Fruit fly (Drosophila melanogaster) whole organism, wandering third instar larva: ENCODE measurements around the gene mRpL38.

ENCODE experiments used
- Abd-B ChIP-seq: fragments of >200 bp; optimal IDR thresholded peaks from 2 replicates; lab custom pipeline; 2017; ENCODE audit warnings: missing biosample characterization, missing genetic modification characterization
- CG32264 ChIP-seq: fragments of 200-800 bp; sonication (Bioruptor generic); optimal IDR thresholded peaks from 2 replicates; lab custom pipeline; 2016; ENCODE audit warnings: missing biosample characterization, missing genetic modification characterization
- CG9705 ChIP-seq: fragments of 200-800 bp; sonication (Bioruptor generic); optimal IDR thresholded peaks from 2 replicates; lab custom pipeline; 2018; ENCODE audit warnings: missing biosample characterization, mild to moderate bottlenecking, missing genetic modification characterization
- CrebA ChIP-seq: fragments of 200-800 bp; sonication (Bioruptor generic); optimal IDR thresholded peaks from 2 replicates; lab custom pipeline; 2016; ENCODE audit warnings: missing biosample characterization, mild to moderate bottlenecking, missing genetic modification characterization, borderline replicate concordance
- Dfd ChIP-seq: fragments of >200 bp; optimal IDR thresholded peaks from 2 replicates; lab custom pipeline; 2017; ENCODE audit warnings: missing biosample characterization, missing genetic modification characterization
- Dif ChIP-seq: fragments of 200-275, 200-300 bp; sonication (Bioruptor generic); optimal IDR thresholded peaks from 2 replicates; lab custom pipeline; 2018; ENCODE audit warnings: missing biosample characterization, missing genetic modification characterization; ENCODE audit not compliant: partially characterized antibody
- GATAd ChIP-seq: sonication (Bioruptor generic); optimal IDR thresholded peaks from 2 replicates; lab custom pipeline; 2016; ENCODE audit warnings: missing biosample characterization, missing genetic modification characterization
- HLH106 ChIP-seq: fragments of 200-800 bp; optimal IDR thresholded peaks from 3 replicates; lab custom pipeline; 2019; ENCODE audit warnings: missing biosample characterization, mild to moderate bottlenecking, missing genetic modification characterization, moderate library complexity
- Hnf4 ChIP-seq: fragments of 200-800 bp; sonication (Bioruptor generic); optimal IDR thresholded peaks from 2 replicates; lab custom pipeline; 2016; ENCODE audit warnings: missing biosample characterization, mild to moderate bottlenecking, missing genetic modification characterization
- Hr78 ChIP-seq: fragments of >200 bp; optimal IDR thresholded peaks from 2 replicates; lab custom pipeline; 2017; ENCODE audit warnings: missing biosample characterization, missing genetic modification characterization
- Hr83 ChIP-seq: fragments of 200-300 bp; sonication (Bioruptor generic); optimal IDR thresholded peaks from 2 replicates; lab custom pipeline; 2016; ENCODE audit warnings: missing biosample characterization, mild to moderate bottlenecking, missing genetic modification characterization, moderate library complexity; ENCODE audit not compliant: poor library complexity, severe bottlenecking
- Jra ChIP-seq: sonication (Bioruptor generic); optimal IDR thresholded peaks from 2 replicates; lab custom pipeline; 2016; ENCODE audit warnings: missing biosample characterization, missing genetic modification characterization
- Mio ChIP-seq: sonication (Bioruptor generic); optimal IDR thresholded peaks from 2 replicates; lab custom pipeline; 2016; ENCODE audit warnings: missing biosample characterization, missing genetic modification characterization
- Myc ChIP-seq: fragments of >200 bp; optimal IDR thresholded peaks from 2 replicates; lab custom pipeline; 2017
- N ChIP-seq: fragments of >200 bp; optimal IDR thresholded peaks from 2 replicates; lab custom pipeline; 2018; ENCODE audit warnings: missing biosample characterization, missing external identifiers, missing genetic modification characterization
- OdsH ChIP-seq: fragments of 200-800 bp; sonication (Bioruptor generic); optimal IDR thresholded peaks from 2 replicates; lab custom pipeline; 2016; ENCODE audit warnings: missing biosample characterization, mild to moderate bottlenecking, missing genetic modification characterization
- Rel ChIP-seq, 2 experiments: fragments of 200-800 bp; sonication (Bioruptor generic) in 1 of 2; optimal IDR thresholded peaks; 2 replicates in 1 of 2; 3 replicates in 1 of 2; lab custom pipeline; 2016 to 2019; ENCODE audit warnings: mild to moderate bottlenecking in 2 of 2, missing biosample characterization in 2 of 2, missing genetic modification characterization in 2 of 2, moderate library complexity in 1 of 2
- Sp1 ChIP-seq: fragments of 200-800 bp; sonication (Bioruptor generic); optimal IDR thresholded peaks from 3 replicates; lab custom pipeline; 2019; ENCODE audit warnings: missing biosample characterization, mild to moderate bottlenecking, missing genetic modification characterization, moderate library complexity
- Vsx2 ChIP-seq: fragments of 200-300, 225-300 bp; sonication (Bioruptor generic); optimal IDR thresholded peaks from 2 replicates; lab custom pipeline; 2018; ENCODE audit warnings: missing biosample characterization, missing genetic modification characterization; ENCODE audit not compliant: partially characterized antibody
- br ChIP-seq: fragments of 200-800 bp; sonication (Bioruptor generic); optimal IDR thresholded peaks from 2 replicates; lab custom pipeline; 2016; ENCODE audit warnings: missing biosample characterization, missing genetic modification characterization
- brk ChIP-seq: fragments of 200-800 bp; sonication (Bioruptor generic); optimal IDR thresholded peaks from 2 replicates; lab custom pipeline; 2016; ENCODE audit warnings: missing biosample characterization, mild to moderate bottlenecking, missing genetic modification characterization
- dl ChIP-seq, 2 experiments: fragments of 175-275, 200-275 bp in 1 of 2; fragments of 200-275 bp in 1 of 2; sonication (Bioruptor generic); optimal IDR thresholded peaks; lab custom pipeline; 2018; ENCODE audit warnings: mild to moderate bottlenecking in 2 of 2, missing biosample characterization in 2 of 2, missing genetic modification characterization in 2 of 2, moderate library complexity in 2 of 2; ENCODE audit not compliant: partially characterized antibody in 2 of 2, insufficient read depth in 1 of 2
- dmrt93B ChIP-seq: fragments of 200-800 bp; sonication (Bioruptor generic); optimal IDR thresholded peaks from 2 replicates; lab custom pipeline; 2018; ENCODE audit warnings: missing biosample characterization, mild to moderate bottlenecking, missing genetic modification characterization
- dsf ChIP-seq: sonication (Bioruptor generic); optimal IDR thresholded peaks from 2 replicates; lab custom pipeline; 2016; ENCODE audit warnings: missing biosample characterization, missing genetic modification characterization, borderline replicate concordance
- ey ChIP-seq: fragments of 200-800 bp; sonication (Bioruptor generic); optimal IDR thresholded peaks from 2 replicates; lab custom pipeline; 2016; ENCODE audit warnings: missing biosample characterization, missing genetic modification characterization
- foxo ChIP-seq, 2 experiments: fragments of 200-800 bp; sonication (Bioruptor generic); optimal IDR thresholded peaks; 2 replicates in 1 of 2; 3 replicates in 1 of 2; lab custom pipeline; 2016 to 2017; ENCODE audit warnings: missing biosample characterization in 2 of 2, missing genetic modification characterization in 2 of 2
- fru ChIP-seq: fragments of 200-800 bp; sonication (Bioruptor generic); optimal IDR thresholded peaks from 3 replicates; lab custom pipeline; 2016; ENCODE audit warnings: missing biosample characterization, mild to moderate bottlenecking, missing genetic modification characterization
- h ChIP-seq: fragments of 200-800 bp; sonication (Bioruptor generic); optimal IDR thresholded peaks from 3 replicates; lab custom pipeline; 2016; ENCODE audit warnings: missing biosample characterization, mild to moderate bottlenecking, missing genetic modification characterization
- jim ChIP-seq: fragments of 175-275, 200-325 bp; sonication (Bioruptor generic); optimal IDR thresholded peaks from 2 replicates; lab custom pipeline; 2016; ENCODE audit warnings: missing biosample characterization, mild to moderate bottlenecking, missing genetic modification characterization
- lola ChIP-seq: fragments of >200 bp; optimal IDR thresholded peaks from 2 replicates; lab custom pipeline; 2017; ENCODE audit warnings: missing biosample characterization, missing genetic modification characterization
- pan ChIP-seq: fragments of >200 bp; optimal IDR thresholded peaks from 2 replicates; lab custom pipeline; 2017
- psq ChIP-seq: fragments of 200-800 bp; sonication (Bioruptor generic); optimal IDR thresholded peaks from 3 replicates; lab custom pipeline; 2017; ENCODE audit warnings: missing biosample characterization, mild to moderate bottlenecking, missing genetic modification characterization, moderate library complexity
- rgr ChIP-seq: fragments of 200-800 bp; sonication (Bioruptor generic); optimal IDR thresholded peaks from 3 replicates; lab custom pipeline; 2016; ENCODE audit warnings: missing biosample characterization, mild to moderate bottlenecking, missing genetic modification characterization
- sage ChIP-seq: fragments of 200-800 bp; sonication (Bioruptor generic); optimal IDR thresholded peaks from 2 replicates; lab custom pipeline; 2016; ENCODE audit warnings: missing biosample characterization, mild to moderate bottlenecking, missing genetic modification characterization
- sv ChIP-seq: fragments of 200-800 bp; sonication (Bioruptor generic); optimal IDR thresholded peaks from 3 replicates; lab custom pipeline; 2016; ENCODE audit warnings: missing biosample characterization, missing genetic modification characterization
- tai ChIP-seq: sonication (Bioruptor generic); optimal IDR thresholded peaks from 2 replicates; lab custom pipeline; 2016; ENCODE audit warnings: missing biosample characterization, missing genetic modification characterization
- usp ChIP-seq: fragments of >200 bp; optimal IDR thresholded peaks from 2 replicates; lab custom pipeline; 2017; ENCODE audit warnings: missing biosample characterization, missing genetic modification characterization
- woc ChIP-seq: sonication (Bioruptor generic); optimal IDR thresholded peaks from 2 replicates; lab custom pipeline; 2016; ENCODE audit warnings: missing biosample characterization, mild to moderate bottlenecking, missing genetic modification characterization

mRpL38 gene

dm6 chrX:14234468-14234867 lies 8.4 kb downstream of the mRpL38 start:
- TF ChIP-seq pan (lab: Kevin White, UChicago) (no peak), dsf (GFP tag; lab: Kevin White, UChicago) (no peak), brk (GFP tag; lab: Kevin White, UChicago) (no peak), jim (GFP tag; lab: Kevin White, UChicago) (no peak), dmrt93B (GFP tag; lab: Kevin White, UChicago) (no peak), Jra (GFP tag; lab: Kevin White, UChicago) (no peak), Rel (GFP tag; optimal IDR thresholded peaks at IDR 0.05; lab: Kevin White, UChicago) (no peak), Rel (tag; optimal IDR thresholded peaks at IDR 0.05; lab: Kevin White, UChicago) (no peak), Dif (no peak), Hr83 (GFP tag; lab: Kevin White, UChicago) (no peak), lola (GFP tag; lab: Kevin White, UChicago) (no peak), br (GFP tag; lab: Kevin White, UChicago) (no peak), Abd-B (GFP tag; lab: Kevin White, UChicago) (no peak), ey (GFP tag; lab: Kevin White, UChicago) (no peak), GATAd (no peak), sv (no peak)

dm6 chrX:14237873-14238394 lies 11.8 kb downstream of the mRpL38 start, which contains the start of the genes Fbxl4 and Dus2:
Gene Fbxl4, minus strand, starts transcription at chrX:14237923.
Gene Dus2, plus strand, starts transcription at chrX:14237988.
- TF ChIP-seq HLH106: peak; percentile 89
- peak; percentile 89 for TF ChIP-seq h (GFP tag; lab: Kevin White, UChicago)
- peak; percentile 92 for TF ChIP-seq fru (GFP tag; lab: Kevin White, UChicago)
- TF ChIP-seq rgr (GFP tag; lab: Kevin White, UChicago): peak; percentile 85
- peak; percentile 77 for TF ChIP-seq OdsH (GFP tag; lab: Kevin White, UChicago)
- peak; percentile 70 for TF ChIP-seq Sp1
- peak; percentile 88 for TF ChIP-seq CG9705 (GFP tag; lab: Kevin White, UChicago)
- peak; percentile 99 for TF ChIP-seq Vsx2
- TF ChIP-seq ey (GFP tag; lab: Kevin White, UChicago): peak; percentile 88
- TF ChIP-seq Dfd: no peak
- peak; percentile 90 for TF ChIP-seq woc (GFP tag; lab: Kevin White, UChicago)
- TF ChIP-seq sage: no peak
- no peak for TF ChIP-seq dsf (GFP tag; lab: Kevin White, UChicago)
- TF ChIP-seq Mio (GFP tag; lab: Kevin White, UChicago): peak; percentile 27
- peak in 1 of 2 experiments; percentile 94 for TF ChIP-seq foxo (GFP tag; optimal IDR thresholded peaks at IDR 0.05; lab: Kevin White, UChicago)
- no peak for TF ChIP-seq lola (GFP tag; lab: Kevin White, UChicago)
- TF ChIP-seq dl (GFP tag; optimal IDR thresholded peaks at IDR 0.05; lab: Kevin White, UChicago; ENCODE audit: insufficient read depth in 1 of 2, partially characterized antibody in 2 of 2): peak in 1 of 2 experiments; percentile 68
- TF ChIP-seq Hr83 (GFP tag; lab: Kevin White, UChicago): no peak
- peak; percentile 82 for TF ChIP-seq psq (GFP tag; lab: Kevin White, UChicago)
- TF ChIP-seq N: no peak
- no peak for TF ChIP-seq brk (GFP tag; lab: Kevin White, UChicago)
- TF ChIP-seq Jra (GFP tag; lab: Kevin White, UChicago): peak; percentile 80
- TF ChIP-seq CG32264 (GFP tag; lab: Kevin White, UChicago): peak; percentile 62
- TF ChIP-seq br (GFP tag; lab: Kevin White, UChicago): peak; percentile 85
- TF ChIP-seq tai: no peak
- no peak for TF ChIP-seq Abd-B (GFP tag; lab: Kevin White, UChicago)
- peak; percentile 86 for TF ChIP-seq dmrt93B (GFP tag; lab: Kevin White, UChicago)
- no peak for TF ChIP-seq Hnf4 (GFP tag; lab: Kevin White, UChicago)
- TF ChIP-seq CrebA (GFP tag; lab: Kevin White, UChicago): no peak
- TF ChIP-seq Dif: peak; percentile 98
- no peak for TF ChIP-seq usp (GFP tag; lab: Kevin White, UChicago)
- no peak for TF ChIP-seq Hr78 (GFP tag; lab: Kevin White, UChicago)
- peak; percentile 71 for TF ChIP-seq GATAd
- TF ChIP-seq Myc (lab: Kevin White, UChicago): peak; percentile 46
- no peak for TF ChIP-seq Rel (GFP tag; optimal IDR thresholded peaks at IDR 0.05; lab: Kevin White, UChicago)
- TF ChIP-seq Rel (tag; optimal IDR thresholded peaks at IDR 0.05; lab: Kevin White, UChicago): peak; percentile 56
- TF ChIP-seq pan (lab: Kevin White, UChicago): no peak
- TF ChIP-seq jim (GFP tag; lab: Kevin White, UChicago): no peak
- TF ChIP-seq sv: peak; percentile 94
